Worm (Caenorhabditis elegans): ENCODE data around the gene ceh-32.

ce11 chrV:11677030-11677429 is 28.2 kb downstream of the ceh-32 start:
- TF ChIP-seq nhr-237 (tag; optimal IDR thresholded peaks at IDR 0.05) (no peak), nhr-76 (tag; optimal IDR thresholded peaks at IDR 0.05) (no peak), pha-4 (tag; optimal IDR thresholded peaks at IDR 0.05) (no peak), unc-39 (tag; optimal IDR thresholded peaks at IDR 0.05) (no peak)
